Worm (Caenorhabditis elegans) whole organism, L3 larva: ENCODE measurements around the gene C44H9.6.

Source experiments
- elt-2 ChIP-seq: sonication (generic microtip); optimal IDR thresholded peaks from 2 replicates; lab custom pipeline; 2016; ENCODE audit warnings: missing genetic modification reagents, mild to moderate bottlenecking, missing genetic modification characterization, missing compliant biosample characterization
- elt-3 ChIP-seq, 3 experiments: fragments of 150-350 bp in 1 of 3; sonication (generic microtip) in 2 of 3; optimal IDR thresholded peaks; 2 replicates in 2 of 3; 4 replicates in 1 of 3; lab custom pipeline; 2014 to 2017; ENCODE audit warnings: missing biosample characterization in 3 of 3, missing genetic modification characterization in 3 of 3
- pqm-1 ChIP-seq: fragments of 150-350 bp; optimal IDR thresholded peaks from 2 replicates; lab custom pipeline; 2017; ENCODE audit warnings: missing biosample characterization, missing genetic modification characterization, inconsistent platforms
- skn-1 ChIP-seq: fragments of 150-350 bp; optimal IDR thresholded peaks from 2 replicates; lab custom pipeline; 2014; ENCODE audit warnings: missing biosample characterization, missing genetic modification characterization
- ztf-4 ChIP-seq: fragments of 150-350 bp; optimal IDR thresholded peaks from 2 replicates; lab custom pipeline; 2014; ENCODE audit warnings: missing biosample characterization, missing genetic modification characterization

Gene C44H9.6

ce11 chrV:12792752-12793151, 52.4 kb downstream of the C44H9.6 start, which contains the start of gene ugt-5:
Gene ugt-5, minus strand, starts transcription at chrV:12792965.
- TF ChIP-seq skn-1 (peak; percentile 68), elt-2 (peak; percentile 52), pqm-1 (tag; lab: Kevin White, UChicago) (peak; percentile 86), elt-3 (tag; optimal IDR thresholded peaks at IDR 0.05; lab: Kevin White, UChicago) (no peak), ztf-4 (no peak)
